Fruit fly (Drosophila melanogaster) whole organism, embryonic: ENCODE measurements around the gene dre4.

Experiments used
- Atf6 ChIP-seq: fragments of 200-800 bp; sonication (Bioruptor generic); IDR thresholded peaks from 2 replicates; pipeline ENCODE4 v1.3.6; 2022; ENCODE audit warnings: missing biosample characterization, missing genetic modification characterization
- Bdp1 ChIP-seq: fragments of 200-800 bp; sonication (Bioruptor generic); optimal IDR thresholded peaks from 3 replicates; lab custom pipeline; 2016; ENCODE audit warnings: missing biosample characterization, missing genetic modification characterization
- Bgb ChIP-seq: fragments of 200-800 bp; sonication (Bioruptor generic); IDR thresholded peaks from 2 replicates; pipeline ENCODE4 v1.3.6; 2022; ENCODE audit warnings: missing biosample characterization, missing genetic modification characterization; ENCODE audit not compliant: partially characterized antibody
- C15 ChIP-seq: fragments of 200-800 bp; sonication (Bioruptor generic); IDR thresholded peaks from 3 replicates; pipeline ENCODE4 v1.3.6; 2022; ENCODE audit warnings: missing biosample characterization, missing genetic modification characterization
- CG11456 ChIP-seq: fragments of 200-800 bp; sonication (Bioruptor generic); IDR thresholded peaks from 3 replicates; pipeline ENCODE4 v1.3.6; 2022; ENCODE audit warnings: missing biosample characterization, missing genetic modification characterization
- CG12104 ChIP-seq: fragments of 200-800 bp; sonication (Bioruptor generic); optimal IDR thresholded peaks from 3 replicates; lab custom pipeline; 2016; ENCODE audit warnings: missing biosample characterization, missing genetic modification characterization
- CG12391 ChIP-seq: fragments of 200-800 bp; sonication (Bioruptor generic); optimal IDR thresholded peaks from 3 replicates; lab custom pipeline; 2018; ENCODE audit warnings: missing biosample characterization, mild to moderate bottlenecking, missing genetic modification characterization, moderate library complexity
- CG13424 ChIP-seq: fragments of 200-800 bp; sonication (Bioruptor generic); optimal IDR thresholded peaks from 2 replicates; lab custom pipeline; 2019; ENCODE audit warnings: missing biosample characterization, mild to moderate bottlenecking, missing genetic modification characterization, moderate library complexity
- CG13624 ChIP-seq: fragments of 200-800 bp; sonication (Bioruptor generic); optimal IDR thresholded peaks from 2 replicates; lab custom pipeline; 2016; ENCODE audit warnings: missing biosample characterization, missing genetic modification characterization
- CG13894 ChIP-seq: fragments of 200-800 bp; sonication (Bioruptor generic); optimal IDR thresholded peaks from 3 replicates; lab custom pipeline; 2018; ENCODE audit warnings: missing biosample characterization, mild to moderate bottlenecking, missing genetic modification characterization, moderate library complexity
- CG15011 ChIP-seq: fragments of 200-800 bp; sonication (Bioruptor generic); optimal IDR thresholded peaks from 3 replicates; lab custom pipeline; 2018; ENCODE audit warnings: missing biosample characterization, mild to moderate bottlenecking, missing genetic modification characterization
- CG17186 ChIP-seq: fragments of 200-800 bp; sonication (Bioruptor generic); optimal IDR thresholded peaks from 3 replicates; lab custom pipeline; 2017; ENCODE audit warnings: missing biosample characterization, missing genetic modification reagents, missing genetic modification characterization
- CG2875 ChIP-seq: fragments of 200-800 bp; sonication (Bioruptor generic); optimal IDR thresholded peaks from 2 replicates; lab custom pipeline; 2017; ENCODE audit warnings: missing biosample characterization, mild to moderate bottlenecking, missing genetic modification characterization, missing genetic modification reagents
- CG30431 ChIP-seq: fragments of 200-800 bp; sonication (Bioruptor generic); optimal IDR thresholded peaks from 2 replicates; lab custom pipeline; 2017; ENCODE audit warnings: missing biosample characterization, missing genetic modification characterization
- CG3065 ChIP-seq: fragments of 200-800 bp; sonication (Bioruptor generic); optimal IDR thresholded peaks from 2 replicates; lab custom pipeline; 2016; ENCODE audit warnings: missing biosample characterization, missing genetic modification characterization
- CG31388 ChIP-seq: fragments of 200-800 bp; sonication (Bioruptor generic); optimal IDR thresholded peaks from 2 replicates; lab custom pipeline; 2016; ENCODE audit warnings: missing biosample characterization, missing genetic modification characterization
- CG3407 ChIP-seq: fragments of 200-800 bp; sonication (Bioruptor generic); optimal IDR thresholded peaks from 2 replicates; lab custom pipeline; 2018; ENCODE audit warnings: missing biosample characterization, mild to moderate bottlenecking, missing genetic modification characterization
- CG3726 ChIP-seq: fragments of 200-800 bp; sonication (Bioruptor generic); IDR thresholded peaks from 3 replicates; pipeline ENCODE4, ENCODE4 v1.3.6; 2022; ENCODE audit warnings: missing biosample characterization, missing genetic modification characterization
- CG3847 ChIP-seq: fragments of 200-800 bp; sonication (Bioruptor generic); IDR thresholded peaks from 2 replicates; pipeline ENCODE4 v1.3.6; 2022; ENCODE audit warnings: missing biosample characterization, missing genetic modification characterization
- CG5245 ChIP-seq: fragments of 200-800 bp; sonication (Bioruptor generic); optimal IDR thresholded peaks from 3 replicates; lab custom pipeline; 2016; ENCODE audit warnings: missing biosample characterization, missing genetic modification characterization
- CG6272 ChIP-seq: fragments of 200-800 bp; sonication (Bioruptor generic); IDR thresholded peaks from 2 replicates; pipeline ENCODE4 v1.3.6; 2022; ENCODE audit warnings: missing biosample characterization, missing genetic modification characterization
- CG6654 ChIP-seq: fragments of 200-800 bp; sonication (Bioruptor generic); optimal IDR thresholded peaks from 2 replicates; lab custom pipeline; 2017; ENCODE audit warnings: missing biosample characterization, mild to moderate bottlenecking, missing genetic modification characterization
- CG7963 ChIP-seq: fragments of 200-800 bp; sonication (Bioruptor generic); IDR thresholded peaks from 3 replicates; pipeline ENCODE4 v1.3.6; 2022; ENCODE audit warnings: missing biosample characterization, missing genetic modification characterization; ENCODE audit not compliant: partially characterized antibody
- CTCF ChIP-seq: fragments of 200-800 bp; sonication (Bioruptor generic); optimal IDR thresholded peaks from 2 replicates; lab custom pipeline; 2017; ENCODE audit warnings: missing biosample characterization, mild to moderate bottlenecking, missing genetic modification characterization, moderate library complexity
- D19B ChIP-seq: fragments of 200-800 bp; sonication (Bioruptor generic); optimal IDR thresholded peaks from 2 replicates; lab custom pipeline; 2017; ENCODE audit warnings: missing biosample characterization, mild to moderate bottlenecking, missing genetic modification characterization
- Doc2 ChIP-seq: fragments of 200-800 bp; sonication (Bioruptor generic); IDR thresholded peaks from 2 replicates; pipeline ENCODE4 v1.3.6; 2022; ENCODE audit warnings: missing biosample characterization, missing genetic modification characterization
- Dp ChIP-seq: fragments of 200-800 bp; sonication (Bioruptor generic); optimal IDR thresholded peaks from 2 replicates; lab custom pipeline; 2018; ENCODE audit warnings: missing biosample characterization, mild to moderate bottlenecking, missing genetic modification characterization, moderate library complexity
- ERR ChIP-seq: fragments of 200-800 bp; sonication (Bioruptor generic); optimal IDR thresholded peaks from 2 replicates; lab custom pipeline; 2016; ENCODE audit warnings: missing biosample characterization, missing genetic modification characterization
- HLH54F ChIP-seq: fragments of 200-800 bp; sonication (Bioruptor generic); optimal IDR thresholded peaks from 3 replicates; lab custom pipeline; 2016; ENCODE audit warnings: missing biosample characterization, missing genetic modification characterization
- HmgZ ChIP-seq: fragments of 200-800 bp; sonication (Bioruptor generic); optimal IDR thresholded peaks from 2 replicates; lab custom pipeline; 2018; ENCODE audit warnings: missing biosample characterization, mild to moderate bottlenecking, missing genetic modification characterization
- Hmr ChIP-seq: fragments of 200-800 bp; sonication (Bioruptor generic); optimal IDR thresholded peaks from 3 replicates; lab custom pipeline; 2017; ENCODE audit warnings: mild to moderate bottlenecking, missing biosample characterization, missing genetic modification reagents, missing genetic modification characterization
- Meics ChIP-seq: fragments of 200-800 bp; sonication (Bioruptor generic); optimal IDR thresholded peaks from 2 replicates; lab custom pipeline; 2017; ENCODE audit warnings: missing biosample characterization, mild to moderate bottlenecking, missing genetic modification characterization
- NC2β ChIP-seq: fragments of 200-800 bp; sonication (Bioruptor generic); optimal IDR thresholded peaks from 2 replicates; lab custom pipeline; 2016; ENCODE audit warnings: missing biosample characterization, missing genetic modification characterization
- NfI ChIP-seq: fragments of 200-800 bp; sonication (Bioruptor generic); optimal IDR thresholded peaks from 3 replicates; lab custom pipeline; 2018; ENCODE audit warnings: missing biosample characterization, mild to moderate bottlenecking, missing genetic modification characterization, moderate library complexity
- Poxn ChIP-seq: fragments of 200-800 bp; sonication (Bioruptor generic); IDR thresholded peaks from 2 replicates; pipeline ENCODE4 v1.3.6; 2022; ENCODE audit warnings: missing biosample characterization, missing genetic modification characterization
- abd-A ChIP-seq: fragments of 200-800 bp; sonication (Bioruptor generic); optimal IDR thresholded peaks from 3 replicates; lab custom pipeline; 2019; ENCODE audit warnings: missing biosample characterization, mild to moderate bottlenecking, missing genetic modification characterization, moderate library complexity
- btn ChIP-seq: fragments of 200-800 bp; sonication (Bioruptor generic); optimal IDR thresholded peaks from 2 replicates; lab custom pipeline; 2016; ENCODE audit warnings: missing biosample characterization, missing genetic modification characterization
- chif ChIP-seq, 2 experiments: fragments of 200-800 bp; sonication (Bioruptor generic); optimal IDR thresholded peaks; 3 replicates each; lab custom pipeline; 2016; ENCODE audit warnings: missing biosample characterization in 2 of 2, missing genetic modification characterization in 2 of 2
- croc ChIP-seq: fragments of 200-800 bp; sonication (Bioruptor generic); conservative IDR thresholded peaks from 3 replicates; pipeline ENCODE4 v1.3.6; 2022; ENCODE audit warnings: missing biosample characterization, missing genetic modification characterization
- crol ChIP-seq: fragments of 200-800 bp; sonication (Bioruptor generic); IDR thresholded peaks from 2 replicates; pipeline ENCODE4 v1.3.6; 2022; ENCODE audit warnings: missing biosample characterization, missing genetic modification characterization
- cwo ChIP-seq: fragments of 200-800 bp; sonication (Bioruptor generic); optimal IDR thresholded peaks from 3 replicates; lab custom pipeline; 2017; ENCODE audit warnings: missing biosample characterization, missing genetic modification characterization, mild to moderate bottlenecking, moderate library complexity, missing genetic modification reagents
- fd96Cb ChIP-seq: fragments of 200-800 bp; sonication (Bioruptor generic); optimal IDR thresholded peaks from 2 replicates; lab custom pipeline; 2018; ENCODE audit warnings: missing biosample characterization, mild to moderate bottlenecking, missing genetic modification characterization, moderate library complexity
- gcm ChIP-seq: fragments of 200-800 bp; sonication (Bioruptor generic); optimal IDR thresholded peaks from 2 replicates; lab custom pipeline; 2019; ENCODE audit warnings: missing biosample characterization, mild to moderate bottlenecking, missing genetic modification characterization, moderate library complexity
- nerfin-1 ChIP-seq: fragments of 200-800 bp; sonication (Bioruptor generic); optimal IDR thresholded peaks from 3 replicates; lab custom pipeline; 2019; ENCODE audit warnings: missing biosample characterization, mild to moderate bottlenecking, missing genetic modification characterization, moderate library complexity
- pho ChIP-seq: fragments of 200-800 bp; sonication (Bioruptor generic); optimal IDR thresholded peaks from 2 replicates; lab custom pipeline; 2016; ENCODE audit warnings: missing biosample characterization, missing genetic modification characterization
- repo ChIP-seq: fragments of 200-800 bp; sonication (Bioruptor generic); optimal IDR thresholded peaks from 2 replicates; lab custom pipeline; 2016; ENCODE audit warnings: missing biosample characterization, missing genetic modification characterization
- stc ChIP-seq: fragments of 200-800 bp; sonication (Bioruptor generic); IDR thresholded peaks from 2 replicates; pipeline ENCODE4 v1.3.6; 2022; ENCODE audit warnings: missing biosample characterization, missing genetic modification characterization
- sug ChIP-seq: fragments of 200-800 bp; optimal IDR thresholded peaks from 2 replicates; lab custom pipeline; 2019; ENCODE audit warnings: missing biosample characterization, mild to moderate bottlenecking, missing genetic modification characterization, moderate library complexity
- tin ChIP-seq: fragments of 200-800 bp; sonication (Bioruptor generic); optimal IDR thresholded peaks from 3 replicates; lab custom pipeline; 2016; ENCODE audit warnings: missing biosample characterization, missing genetic modification characterization
- tx ChIP-seq: fragments of 200-800 bp; sonication (Bioruptor generic); optimal IDR thresholded peaks from 2 replicates; lab custom pipeline; 2016; ENCODE audit warnings: missing biosample characterization, missing genetic modification characterization
- zfh1 ChIP-seq: fragments of 200-800 bp; sonication (Bioruptor generic); IDR thresholded peaks from 3 replicates; pipeline ENCODE4 v1.3.6; 2022; ENCODE audit warnings: missing biosample characterization, missing genetic modification characterization

dre4 gene

DNA sequence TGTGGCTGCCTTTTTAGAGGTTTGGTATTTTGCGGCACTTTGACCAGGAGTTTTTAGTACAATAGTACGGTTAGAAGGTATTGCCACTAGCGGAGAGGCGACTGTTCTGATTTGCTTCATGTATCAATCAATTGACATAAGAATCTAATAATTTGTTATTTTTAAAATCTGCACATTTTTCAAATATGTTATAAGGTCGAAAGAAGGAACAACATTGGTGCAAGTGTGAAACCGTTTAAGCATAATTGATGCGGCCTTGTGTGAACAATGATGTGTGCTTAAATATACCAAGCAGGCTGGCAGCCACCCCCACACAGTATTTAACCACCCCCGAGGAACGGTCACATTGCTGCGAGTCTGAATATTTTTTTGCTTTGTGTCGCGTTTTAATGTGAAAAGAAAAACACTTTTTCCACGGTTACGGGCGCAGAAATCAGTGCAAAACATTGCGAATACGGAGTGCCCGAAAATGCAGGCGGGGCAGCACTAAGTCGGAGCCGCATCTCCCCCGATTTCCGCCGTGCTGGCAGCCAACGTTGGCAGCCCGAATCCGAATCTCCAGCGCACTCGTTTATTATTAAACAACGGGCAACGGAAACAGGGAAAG is 10.9 kb downstream of the dre4 start, which contains the start of the genes HBS1 and CG12025 (continued):
- TF ChIP-seq abd-A (tag; lab: Kevin White, UChicago) (no peak), tx (GFP tag; lab: Kevin White, UChicago) (peak; percentile 20), CG12104 (GFP tag; lab: Kevin White, UChicago) (no peak), CG3726 (GFP tag; lab: Robert Waterston, UW) (no peak), stc (GFP tag; lab: Robert Waterston, UW) (0 out of 2 replicates have a peak, but pooled peaks have one; percentile 14), btn (GFP tag; lab: Kevin White, UChicago) (no peak), ERR (GFP tag; lab: Kevin White, UChicago) (no peak), CG2875 (GFP tag; lab: Kevin White, UChicago) (no peak), NC2β (peak; percentile 44), CG13424 (peak; percentile 69), Dp (peak; percentile 14), CG17186 (peak; percentile 64), CG12391 (tag; lab: Kevin White, UChicago) (peak; percentile 73), Poxn (GFP tag; lab: Robert Waterston, UW) (0 out of 2 replicates have a peak, but pooled peaks have one; percentile 8), Bdp1 (GFP tag; lab: Kevin White, UChicago) (peak; percentile 40), cwo (GFP tag; lab: Kevin White, UChicago) (peak; percentile 5), CG5245 (peak; percentile 37), CG6654 (GFP tag; lab: Kevin White, UChicago) (no peak), croc (GFP tag; lab: Robert Waterston, UW) (no peak; the same call in 2 of the 3 replicates), Bgb (no peak), repo (GFP tag; lab: Kevin White, UChicago) (peak; percentile 38), Atf6 (GFP tag; lab: Robert Waterston, UW) (peak; percentile 59), CG15011 (no peak), Hmr (GFP tag; lab: Kevin White, UChicago) (peak; percentile 53), CG3847 (GFP tag; lab: Robert Waterston, UW) (peak; percentile 71), CG7963 (GFP tag; lab: Robert Waterston, UW) (no peak), CG3065 (peak; percentile 63), Doc2 (no peak), CG6272 (GFP tag; lab: Robert Waterston, UW) (peak; percentile 53; the same call in 1 of the 2 replicates), fd96Cb (tag; lab: Kevin White, UChicago) (peak; percentile 45), NfI (GFP tag; lab: Kevin White, UChicago) (peak; percentile 61), HLH54F (GFP tag; lab: Kevin White, UChicago) (peak; percentile 67), C15 (GFP tag; lab: Robert Waterston, UW) (no peak), Meics (GFP tag; lab: Kevin White, UChicago) (peak; percentile 49), CG13894 (peak; percentile 59), gcm (peak; percentile 40), CG13624 (GFP tag; lab: Kevin White, UChicago) (peak; percentile 67), sug (tag; lab: Kevin White, UChicago) (peak; percentile 71), CG11456 (GFP tag; lab: Robert Waterston, UW) (peak; percentile 52; the same call in 1 of the 3 replicates), CG30431 (GFP tag; lab: Kevin White, UChicago) (peak; percentile 31), tin (GFP tag; lab: Kevin White, UChicago) (peak; percentile 61), HmgZ (tag; lab: Kevin White, UChicago) (peak; percentile 71), chif (GFP tag; optimal IDR thresholded peaks at IDR 0.05; lab: Kevin White, UChicago) (peak; percentile 32 to 65), CG3407 (GFP tag; lab: Kevin White, UChicago) (peak; percentile 29), CTCF (GFP tag; lab: Kevin White, UChicago) (no peak), zfh1 (GFP tag; lab: Robert Waterston, UW) (peak; percentile 56; the same call in 1 of the 3 replicates), crol (GFP tag; lab: Robert Waterston, UW) (no peak), CG31388 (GFP tag; lab: Kevin White, UChicago) (no peak), pho (GFP tag; lab: Kevin White, UChicago) (peak; percentile 44), nerfin-1 (tag; lab: Kevin White, UChicago) (peak; percentile 50), D19B (GFP tag; lab: Kevin White, UChicago) (peak; percentile 28)
